Worm (Caenorhabditis elegans) whole organism, young adult: ENCODE results near the gene F08G2.4.

Source experiments
- K12H6.12 ChIP-seq: fragments of 200-800 bp; sonication (Bioruptor generic); optimal IDR thresholded peaks from 2 replicates; lab custom pipeline; 2018; ENCODE audit warnings: mild to moderate bottlenecking, missing genetic modification characterization, missing compliant biosample characterization
- ama-1 ChIP-seq, 3 experiments: fragments of 150-350 bp in 1 of 3; sonication (generic microtip) in 2 of 3; optimal IDR thresholded peaks; 2 replicates each; lab custom pipeline; 2014 to 2018; ENCODE audit warnings: missing biosample characterization in 2 of 3, missing genetic modification characterization in 2 of 3, missing genetic modification reagents in 2 of 3
- aptf-2 ChIP-seq: fragments of 200-800 bp; sonication (Bioruptor generic); conservative IDR thresholded peaks from 2 replicates; pipeline ENCODE4 v1.3.6; 2022; ENCODE audit warnings: missing genetic modification reagents, missing genetic modification characterization, missing compliant biosample characterization
- atf-7 ChIP-seq: sonication (generic microtip); optimal IDR thresholded peaks from 2 replicates; lab custom pipeline; 2017; ENCODE audit warnings: mild to moderate bottlenecking, missing genetic modification characterization, missing compliant biosample characterization
- ceh-27 ChIP-seq: fragments of 200-800 bp; sonication (Bioruptor generic); optimal IDR thresholded peaks from 2 replicates; lab custom pipeline; 2018; ENCODE audit warnings: mild to moderate bottlenecking, missing genetic modification characterization, moderate library complexity, missing compliant biosample characterization
- pha-4 ChIP-seq: fragments of 150-350 bp; sonication (generic microtip); optimal IDR thresholded peaks from 2 replicates; lab custom pipeline; 2014; ENCODE audit warnings: missing biosample characterization, missing genetic modification reagents, missing genetic modification characterization

DNA sequence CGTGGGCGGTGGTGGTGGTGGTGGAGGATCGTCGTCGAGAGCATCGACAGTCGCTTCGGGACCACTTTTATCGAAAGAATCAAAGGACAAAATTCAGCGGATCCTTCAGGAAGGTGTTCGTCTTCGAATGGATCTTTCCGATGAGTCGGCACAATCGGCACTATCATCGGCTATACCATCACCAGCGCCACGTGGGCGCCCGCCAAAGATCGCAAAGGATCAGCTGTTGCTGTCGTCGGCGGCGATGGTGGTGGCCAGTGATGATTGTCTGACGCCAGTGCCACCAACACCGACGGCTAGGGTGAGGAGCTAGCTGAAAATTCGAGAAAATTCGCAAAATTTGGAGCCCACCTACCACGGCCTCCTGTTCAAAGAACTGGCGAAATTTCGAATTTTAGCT is 47.6 kb downstream of the F08G2.4 start:
- TF ChIP-seq ceh-27 (GFP tag; lab: Kevin White, UChicago) (no peak), aptf-2 (GFP tag; lab: Robert Waterston, UW) (no peak), K12H6.12 (no peak), ama-1 (optimal IDR thresholded peaks at IDR 0.05; lab: Kevin White, UChicago) (no peak), ama-1 (GFP tag; optimal IDR thresholded peaks at IDR 0.05; lab: Kevin White, UChicago) (no peak), atf-7 (tag; lab: Kevin White, UChicago) (no peak), pha-4 (no peak)
